Worm (Caenorhabditis elegans) whole organism, young adult: Measurements from ENCODE around the gene R166.3.
A peak's percentile ranks its signal among the peaks of the same experiment; 100 is the strongest.

Experiments
- B0336.3 ChIP-seq: fragments of 200-800 bp; sonication (Bioruptor generic); IDR thresholded peaks from 2 replicates; pipeline ENCODE4 v1.3.6; 2022; ENCODE audit warnings: missing genetic modification characterization, missing compliant biosample characterization
- D2030.7 ChIP-seq: fragments of 200-800 bp; sonication (Bioruptor generic); IDR thresholded peaks from 2 replicates; pipeline ENCODE4 v1.3.6; 2022; ENCODE audit warnings: missing genetic modification reagents, missing genetic modification characterization, missing compliant biosample characterization
- F22D6.2 ChIP-seq: sonication (generic microtip); optimal IDR thresholded peaks from 2 replicates; lab custom pipeline; 2016; ENCODE audit warnings: mild to moderate bottlenecking, missing genetic modification characterization, missing compliant biosample characterization
- F49E8.2 ChIP-seq: sonication (generic microtip); optimal IDR thresholded peaks from 3 replicates; lab custom pipeline; 2017; ENCODE audit warnings: missing genetic modification characterization, mild to moderate bottlenecking, missing compliant biosample characterization, antibody characterized with exemption, moderate library complexity; ENCODE audit not compliant: insufficient read depth
- K12H6.12 ChIP-seq: fragments of 200-800 bp; sonication (Bioruptor generic); optimal IDR thresholded peaks from 2 replicates; lab custom pipeline; 2018; ENCODE audit warnings: mild to moderate bottlenecking, missing genetic modification characterization, missing compliant biosample characterization
- T26A5.8 ChIP-seq: sonication (generic microtip); optimal IDR thresholded peaks from 2 replicates; lab custom pipeline; 2016; ENCODE audit warnings: missing genetic modification characterization, missing compliant biosample characterization
- Y53F4B.3 ChIP-seq: fragments of 200-800 bp; sonication (Bioruptor generic); IDR thresholded peaks from 2 replicates; pipeline ENCODE4 v1.3.6; 2022; ENCODE audit warnings: missing genetic modification reagents, missing genetic modification characterization, missing compliant biosample characterization
- Y56A3A.18 ChIP-seq: fragments of 200-800 bp; sonication (Bioruptor generic); IDR thresholded peaks from 2 replicates; pipeline ENCODE4 v1.3.6; 2022; ENCODE audit warnings: missing genetic modification reagents, missing genetic modification characterization, missing compliant biosample characterization
- akir-1 ChIP-seq: fragments of 200-800 bp; sonication (Bioruptor generic); optimal IDR thresholded peaks from 2 replicates; lab custom pipeline; 2018; ENCODE audit warnings: mild to moderate bottlenecking, missing genetic modification characterization, moderate library complexity, missing compliant biosample characterization
- attf-3 ChIP-seq: fragments of 200-800 bp; sonication (Bioruptor generic); conservative IDR thresholded peaks from 2 replicates; pipeline ENCODE4 v1.3.6; 2022; ENCODE audit warnings: missing genetic modification reagents, missing genetic modification characterization, missing compliant biosample characterization
- attf-6 ChIP-seq: fragments of 200-800 bp; sonication (Bioruptor generic); IDR thresholded peaks from 2 replicates; pipeline ENCODE4 v1.3.6; 2022; ENCODE audit warnings: missing genetic modification reagents, missing genetic modification characterization, missing compliant biosample characterization
- bed-2 ChIP-seq: fragments of 200-800 bp; sonication (Bioruptor generic); IDR thresholded peaks from 2 replicates; pipeline ENCODE4 v1.3.6; 2022; ENCODE audit warnings: missing genetic modification reagents, missing genetic modification characterization, missing compliant biosample characterization
- ccch-3 ChIP-seq: fragments of 200-800 bp; sonication (Bioruptor generic); optimal IDR thresholded peaks from 2 replicates; lab custom pipeline; 2018; ENCODE audit warnings: mild to moderate bottlenecking, missing genetic modification characterization, missing compliant biosample characterization
- cebp-1 ChIP-seq, 2 experiments: fragments of 200-800 bp in 1 of 2; sonication (Bioruptor generic) in 1 of 2; sonication (generic microtip) in 1 of 2; IDR thresholded peaks in 1 of 2; optimal IDR thresholded peaks in 1 of 2; 2 replicates each; pipeline versions ENCODE4 v1.3.6 to Lab custom; 2017 to 2022; ENCODE audit warnings: missing compliant biosample characterization in 2 of 2, missing genetic modification characterization in 2 of 2, mild to moderate bottlenecking in 1 of 2, missing genetic modification reagents in 1 of 2, moderate library complexity in 1 of 2
- cebp-2 ChIP-seq: fragments of 200-800 bp; sonication (Bioruptor generic); IDR thresholded peaks from 2 replicates; pipeline ENCODE4 v1.3.6; 2022; ENCODE audit warnings: missing genetic modification characterization, missing compliant biosample characterization
- ceh-58 ChIP-seq: fragments of 200-800 bp; sonication (Bioruptor generic); IDR thresholded peaks from 2 replicates; pipeline ENCODE4 v1.3.6; 2022; ENCODE audit warnings: missing genetic modification characterization, missing compliant biosample characterization
- ceh-91 ChIP-seq: fragments of 200-800 bp; sonication (Bioruptor generic); IDR thresholded peaks from 2 replicates; pipeline ENCODE4 v1.3.6; 2022; ENCODE audit warnings: missing genetic modification reagents, missing genetic modification characterization, missing compliant biosample characterization
- die-1 ChIP-seq: sonication (generic microtip); optimal IDR thresholded peaks from 2 replicates; lab custom pipeline; 2016; ENCODE audit warnings: missing genotype, mild to moderate bottlenecking, missing genetic modification characterization, missing compliant biosample characterization
- dox-1 ChIP-seq: fragments of 200-800 bp; sonication (Bioruptor generic); IDR thresholded peaks from 2 replicates; pipeline ENCODE4 v1.3.6; 2022; ENCODE audit warnings: missing genetic modification reagents, missing genetic modification characterization, missing compliant biosample characterization
- efl-1 ChIP-seq: fragments of 150-350 bp; optimal IDR thresholded peaks from 2 replicates; lab custom pipeline; 2014; ENCODE audit warnings: missing biosample characterization, missing genetic modification reagents, missing genetic modification characterization
- ets-4 ChIP-seq: fragments of 200-800 bp; sonication (Bioruptor generic); optimal IDR thresholded peaks from 2 replicates; lab custom pipeline; 2018; ENCODE audit warnings: mild to moderate bottlenecking, missing genetic modification characterization, missing compliant biosample characterization
- hsf-1 ChIP-seq: fragments of 200-800 bp; sonication (Bioruptor generic); IDR thresholded peaks from 2 replicates; pipeline ENCODE4 v1.3.6; 2022; ENCODE audit warnings: missing genetic modification reagents, missing genetic modification characterization, missing compliant biosample characterization
- lag-1 ChIP-seq: fragments of 200-800 bp; sonication (Bioruptor generic); IDR thresholded peaks from 2 replicates; pipeline ENCODE4 v1.3.6; 2022; ENCODE audit warnings: missing genetic modification reagents, missing genetic modification characterization, missing compliant biosample characterization
- lin-35 ChIP-seq, 3 experiments: fragments of 150-350 bp in 2 of 3; sonication (generic microtip) in 1 of 3; optimal IDR thresholded peaks; 2 replicates each; lab custom pipeline; 2014 to 2018; ENCODE audit warnings: missing biosample characterization in 3 of 3, missing genetic modification characterization in 3 of 3, missing genetic modification reagents in 3 of 3
- mcd-1 ChIP-seq: fragments of 200-800 bp; sonication (Bioruptor generic); IDR thresholded peaks from 2 replicates; pipeline ENCODE4 v1.3.6; 2022; ENCODE audit warnings: missing genetic modification reagents, missing genetic modification characterization, missing compliant biosample characterization
- mel-28 ChIP-seq: sonication (generic microtip); optimal IDR thresholded peaks from 2 replicates; lab custom pipeline; 2016; ENCODE audit warnings: borderline replicate concordance, mild to moderate bottlenecking, missing genetic modification characterization, missing compliant biosample characterization
- mes-4 ChIP-seq: sonication (generic microtip); optimal IDR thresholded peaks from 2 replicates; lab custom pipeline; 2016; ENCODE audit warnings: missing genotype, missing genetic modification characterization, missing compliant biosample characterization
- nfyb-1 ChIP-seq: fragments of 200-800 bp; sonication (Bioruptor generic); IDR thresholded peaks from 2 replicates; pipeline ENCODE4 v1.3.6; 2022; ENCODE audit warnings: missing genetic modification reagents, missing genetic modification characterization, missing compliant biosample characterization
- nhr-120 ChIP-seq: fragments of 200-800 bp; sonication (Bioruptor generic); IDR thresholded peaks from 2 replicates; pipeline ENCODE4 v1.3.6; 2022; ENCODE audit warnings: missing genetic modification characterization, missing compliant biosample characterization
- nhr-80 ChIP-seq: sonication (generic microtip); optimal IDR thresholded peaks from 2 replicates; lab custom pipeline; 2016; ENCODE audit warnings: missing genetic modification characterization, missing compliant biosample characterization
- pbrm-1 ChIP-seq: fragments of 200-800 bp; sonication (Bioruptor generic); IDR thresholded peaks from 2 replicates; pipeline ENCODE4 v1.3.6; 2022; ENCODE audit warnings: missing genetic modification reagents, missing genetic modification characterization, missing compliant biosample characterization
- repo-1 ChIP-seq: sonication (generic microtip); optimal IDR thresholded peaks from 2 replicates; lab custom pipeline; 2017; ENCODE audit warnings: mild to moderate bottlenecking, missing genetic modification characterization, missing compliant biosample characterization
- snpc-3.4 ChIP-seq: sonication (generic microtip); optimal IDR thresholded peaks from 2 replicates; lab custom pipeline; 2017; ENCODE audit warnings: missing genetic modification characterization, mild to moderate bottlenecking, missing compliant biosample characterization, antibody characterized with exemption, moderate library complexity, missing genotype, missing genetic modification reagents
- tbx-9 ChIP-seq: sonication (generic microtip); optimal IDR thresholded peaks from 2 replicates; lab custom pipeline; 2016; ENCODE audit warnings: borderline replicate concordance, missing genetic modification characterization, inconsistent platforms, missing compliant biosample characterization
- tlf-1 ChIP-seq: fragments of 200-800 bp; sonication (Bioruptor generic); optimal IDR thresholded peaks from 2 replicates; lab custom pipeline; 2018; ENCODE audit warnings: mild to moderate bottlenecking, missing genetic modification characterization, missing compliant biosample characterization
- unc-62 ChIP-seq: fragments of 150-350 bp; optimal IDR thresholded peaks from 2 replicates; lab custom pipeline; 2014; ENCODE audit warnings: missing biosample characterization, missing genetic modification reagents, missing genetic modification characterization
- zfh-2 ChIP-seq: fragments of 200-800 bp; sonication (Bioruptor generic); conservative IDR thresholded peaks from 2 replicates; pipeline ENCODE4 v1.3.6; 2022; ENCODE audit warnings: missing genetic modification reagents, missing genetic modification characterization, missing compliant biosample characterization
- ztf-25 ChIP-seq: fragments of 200-800 bp; sonication (Bioruptor generic); IDR thresholded peaks from 2 replicates; pipeline ENCODE4 v1.3.6; 2022; ENCODE audit warnings: missing genetic modification reagents, missing genetic modification characterization, missing compliant biosample characterization

The R166.3 gene

DNA sequence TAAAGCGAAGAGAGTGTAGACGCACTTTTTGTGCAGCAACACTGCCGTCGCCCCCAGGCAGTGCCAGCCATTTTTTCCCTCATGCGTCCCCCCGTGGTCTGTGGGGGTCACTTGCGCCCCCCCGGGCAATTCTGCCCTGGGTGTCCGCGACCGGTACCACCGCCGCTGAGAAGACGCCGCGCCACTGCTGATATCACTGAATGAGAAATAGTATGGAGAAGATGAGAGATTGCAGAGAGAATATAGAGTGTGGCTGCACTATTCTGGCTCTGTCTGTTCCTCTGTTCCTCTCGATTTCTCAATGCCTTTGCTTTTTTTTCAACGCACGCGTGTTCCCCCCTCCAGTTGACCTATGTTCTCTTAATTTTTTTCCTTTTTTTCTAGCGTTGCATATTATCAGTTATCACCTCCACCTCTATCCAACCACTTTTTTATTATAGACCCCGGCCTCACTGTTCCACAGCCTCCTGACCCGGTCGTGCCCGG is 11.4 kb downstream of the R166.3 start, which contains the start of gene mab-10 (continued):
- TF ChIP-seq unc-62 (GFP tag; lab: Kevin White, UChicago) = no peak
- TF ChIP-seq cebp-2 = no peak
- TF ChIP-seq mes-4 (tag; lab: Kevin White, UChicago) = no peak
- no peak for TF ChIP-seq ceh-58
- TF ChIP-seq efl-1 (GFP tag; lab: Kevin White, UChicago) = no peak
- no peak for TF ChIP-seq pbrm-1 (GFP tag; lab: Robert Waterston, UW)
- TF ChIP-seq snpc-3.4 (tag; lab: Kevin White, UChicago) = no peak
- TF ChIP-seq nhr-120 = no peak
- no peak for TF ChIP-seq akir-1
- TF ChIP-seq ets-4 (GFP tag; lab: Kevin White, UChicago) = no peak
- TF ChIP-seq bed-2 (GFP tag; lab: Robert Waterston, UW) = no peak
- 0 out of 2 replicates have a peak, but pooled peaks have one; percentile 10 for TF ChIP-seq D2030.7 (GFP tag; lab: Robert Waterston, UW)
- TF ChIP-seq tbx-9 (tag; lab: Kevin White, UChicago) = no peak
- no peak for TF ChIP-seq mel-28 (tag; lab: Kevin White, UChicago)
- peak; percentile 84 for TF ChIP-seq dox-1
- TF ChIP-seq attf-6 (GFP tag; lab: Robert Waterston, UW) = no peak
- TF ChIP-seq hsf-1 = no peak
- no peak for TF ChIP-seq cebp-1 (GFP tag; IDR thresholded peaks at IDR 0.05; lab: Robert Waterston, UW)
- TF ChIP-seq cebp-1 (tag; optimal IDR thresholded peaks at IDR 0.05; lab: Kevin White, UChicago) = peak; percentile 66
- TF ChIP-seq K12H6.12 = peak; percentile 44
- TF ChIP-seq F49E8.2 (tag; lab: Kevin White, UChicago) = no peak
- TF ChIP-seq ceh-91 (GFP tag; lab: Robert Waterston, UW) = no peak
- peak; percentile 45; the same call in 1 of the 2 replicates for TF ChIP-seq B0336.3 (GFP tag; lab: Robert Waterston, UW)
- no peak for TF ChIP-seq Y53F4B.3 (GFP tag; lab: Robert Waterston, UW)
- TF ChIP-seq ccch-3 (GFP tag; lab: Kevin White, UChicago) = no peak

DNA sequence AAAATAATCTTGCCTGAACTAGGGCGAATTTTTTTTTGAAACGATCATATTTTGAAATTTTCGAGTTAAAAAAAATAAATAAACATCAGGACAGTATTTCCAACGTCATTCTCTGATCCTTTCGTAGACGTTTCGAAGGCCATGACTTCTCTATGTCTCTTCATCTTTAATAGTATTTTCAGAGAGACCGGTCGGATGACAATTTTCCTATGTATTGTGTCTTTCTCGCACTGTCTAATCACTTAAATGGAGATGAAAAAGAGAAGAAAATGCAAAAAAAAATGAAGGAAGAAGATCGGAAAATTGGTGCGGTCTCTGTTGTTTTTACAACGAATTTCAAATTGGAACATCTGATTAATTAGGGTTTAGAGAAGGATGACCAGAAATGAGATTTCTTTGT is 14.0 kb downstream of the R166.3 start:
- TF ChIP-seq cebp-1 (GFP tag; IDR thresholded peaks at IDR 0.05; lab: Robert Waterston, UW) (no peak), cebp-1 (tag; optimal IDR thresholded peaks at IDR 0.05; lab: Kevin White, UChicago) (no peak), die-1 (tag; lab: Kevin White, UChicago) (no peak)

DNA sequence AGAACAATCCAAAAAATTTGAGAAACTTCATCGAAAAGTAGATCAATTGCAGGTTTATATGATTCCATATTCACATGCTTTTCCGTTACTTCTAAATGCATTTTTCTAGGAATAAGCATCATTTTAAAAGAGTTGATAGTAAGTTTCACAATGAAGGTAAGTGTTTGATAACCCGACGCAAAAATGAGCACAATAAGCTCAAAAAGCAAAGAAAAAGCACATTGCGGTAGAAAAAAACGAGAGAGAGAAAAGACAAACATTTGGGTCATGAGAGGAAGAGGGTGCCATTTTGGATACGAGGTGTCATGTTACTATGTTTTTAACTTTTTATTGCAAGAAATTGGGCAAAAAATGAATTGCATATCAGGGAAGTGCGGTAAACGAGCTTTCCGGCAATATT is 14.8 kb downstream of the R166.3 start, which contains the start of gene F59B10.6:
F59B10.6 (minus strand) TSS at position 101 of the 400 bp plus-strand sequence.
- TF ChIP-seq ceh-91 (GFP tag; lab: Robert Waterston, UW) = no peak
- TF ChIP-seq zfh-2 (GFP tag; lab: Robert Waterston, UW) = no peak
- no peak for TF ChIP-seq ztf-25 (GFP tag; lab: Robert Waterston, UW)
- TF ChIP-seq Y56A3A.18 (GFP tag; lab: Robert Waterston, UW) = no peak
- no peak for TF ChIP-seq snpc-3.4 (tag; lab: Kevin White, UChicago)
- TF ChIP-seq cebp-2 = no peak
- no peak for TF ChIP-seq T26A5.8 (tag; lab: Kevin White, UChicago)
- TF ChIP-seq repo-1 (tag; lab: Kevin White, UChicago) = no peak
- TF ChIP-seq mcd-1 (GFP tag; lab: Robert Waterston, UW) = no peak
- no peak for TF ChIP-seq nhr-80 (tag; lab: Kevin White, UChicago)
- no peak for TF ChIP-seq tlf-1 (GFP tag; lab: Kevin White, UChicago)
- no peak for TF ChIP-seq nfyb-1 (GFP tag; lab: Robert Waterston, UW)
- no peak for TF ChIP-seq attf-3 (GFP tag; lab: Robert Waterston, UW)
- TF ChIP-seq F22D6.2 (tag; lab: Kevin White, UChicago) = no peak
- TF ChIP-seq lin-35 (GFP tag; optimal IDR thresholded peaks at IDR 0.05; lab: Kevin White, UChicago) = no peak
- TF ChIP-seq lag-1 (GFP tag; lab: Robert Waterston, UW) = no peak
